Worm (Caenorhabditis elegans): Measurements from ENCODE around the gene T08G5.1.

DNA sequence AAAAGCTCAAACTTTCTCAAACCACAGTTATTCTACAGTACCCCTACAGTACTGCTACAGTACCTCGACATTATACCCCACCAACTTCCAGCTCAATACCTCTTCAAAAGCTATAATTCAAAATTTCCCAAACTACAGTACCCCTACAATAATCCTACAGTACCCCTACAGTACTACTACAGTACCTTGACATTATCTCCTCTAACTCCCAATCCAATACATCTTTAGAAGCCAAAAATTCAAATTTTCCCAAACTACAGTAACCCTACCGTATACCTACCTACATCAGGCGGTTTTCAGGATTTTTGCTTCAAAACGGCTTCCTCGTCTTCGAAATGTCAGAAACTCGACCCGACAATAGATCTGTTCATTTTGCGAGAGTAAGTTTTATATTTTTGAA lies 39.0 kb downstream of the T08G5.1 start, which contains the start of gene F58D12.3:
- TF ChIP-seq mep-1 (tag; optimal IDR thresholded peaks at IDR 0.05) (no peak), lsy-2 (tag; optimal IDR thresholded peaks at IDR 0.05) (no peak)
